Worm (Caenorhabditis elegans) whole organism, L3 larva: ENCODE measurements around the gene EEED8.4.

Experiments
- ZK546.5 ChIP-seq: sonication (generic microtip); optimal IDR thresholded peaks from 2 replicates; lab custom pipeline; 2017; ENCODE audit warnings: missing biosample characterization, missing genetic modification characterization
- ama-1 ChIP-seq: fragments of 150-350 bp; optimal IDR thresholded peaks from 2 replicates; lab custom pipeline; 2018
- ceh-16 ChIP-seq: sonication (generic microtip); optimal IDR thresholded peaks from 2 replicates; lab custom pipeline; 2017; ENCODE audit warnings: missing biosample characterization, missing genetic modification characterization
- ceh-28 ChIP-seq: fragments of 150-350 bp; optimal IDR thresholded peaks from 2 replicates; lab custom pipeline; 2014; ENCODE audit warnings: missing biosample characterization, missing genetic modification reagents, missing genetic modification characterization
- egl-27 ChIP-seq: sonication (generic microtip); optimal IDR thresholded peaks from 4 replicates; lab custom pipeline; 2017; ENCODE audit warnings: missing biosample characterization, missing genetic modification reagents, missing genetic modification characterization
- egl-5 ChIP-seq: fragments of 150-350 bp; optimal IDR thresholded peaks from 2 replicates; lab custom pipeline; 2017; ENCODE audit warnings: missing biosample characterization, missing genetic modification reagents, missing genetic modification characterization, inconsistent platforms
- elt-1 ChIP-seq: fragments of 150-350 bp; optimal IDR thresholded peaks from 2 replicates; lab custom pipeline; 2014; ENCODE audit warnings: missing biosample characterization, missing genetic modification characterization
- elt-3 ChIP-seq, 3 experiments: fragments of 150-350 bp in 1 of 3; sonication (generic microtip) in 2 of 3; optimal IDR thresholded peaks; 2 replicates in 2 of 3; 4 replicates in 1 of 3; lab custom pipeline; 2014 to 2017; ENCODE audit warnings: missing biosample characterization in 3 of 3, missing genetic modification characterization in 3 of 3
- eor-1 ChIP-seq, 2 experiments: fragments of 150-350 bp; optimal IDR thresholded peaks; 2 replicates each; lab custom pipeline; 2014 to 2018; ENCODE audit warnings: missing biosample characterization in 2 of 2, missing genetic modification characterization in 2 of 2
- fkh-10 ChIP-seq: sonication (generic microtip); optimal IDR thresholded peaks from 2 replicates; lab custom pipeline; 2017; ENCODE audit warnings: missing biosample characterization, missing genetic modification reagents, missing genetic modification characterization
- fkh-2 ChIP-seq: fragments of 150-350 bp; optimal IDR thresholded peaks from 2 replicates; lab custom pipeline; 2014; ENCODE audit warnings: missing biosample characterization, missing genetic modification reagents, missing genetic modification characterization
- fos-1 ChIP-seq: fragments of 150-350 bp; optimal IDR thresholded peaks from 2 replicates; lab custom pipeline; 2014; ENCODE audit warnings: missing biosample characterization, missing genetic modification characterization
- hmg-11 ChIP-seq: sonication (generic microtip); optimal IDR thresholded peaks from 2 replicates; lab custom pipeline; 2016; ENCODE audit warnings: missing genetic modification characterization, missing compliant biosample characterization
- jun-1 ChIP-seq: fragments of 150-350 bp; optimal IDR thresholded peaks from 2 replicates; lab custom pipeline; 2014; ENCODE audit warnings: missing biosample characterization, missing genetic modification reagents, missing genetic modification characterization
- lsy-12 ChIP-seq: sonication (generic microtip); optimal IDR thresholded peaks from 2 replicates; lab custom pipeline; 2016; ENCODE audit warnings: mild to moderate bottlenecking, missing genetic modification characterization, missing compliant biosample characterization
- nfya-1 ChIP-seq: sonication (generic microtip); optimal IDR thresholded peaks from 2 replicates; lab custom pipeline; 2017; ENCODE audit warnings: missing genetic modification characterization, mild to moderate bottlenecking, missing compliant biosample characterization, antibody characterized with exemption, moderate library complexity; ENCODE audit not compliant: insufficient read depth
- nhr-12 ChIP-seq: fragments of 150-350 bp; optimal IDR thresholded peaks from 2 replicates; lab custom pipeline; 2014; ENCODE audit warnings: missing biosample characterization, missing genetic modification characterization
- nhr-23 ChIP-seq: fragments of 150-350 bp; optimal IDR thresholded peaks from 2 replicates; lab custom pipeline; 2014; ENCODE audit warnings: missing biosample characterization, missing genetic modification reagents, missing genetic modification characterization
- nhr-25 ChIP-seq: sonication (generic microtip); optimal IDR thresholded peaks from 2 replicates; lab custom pipeline; 2017; ENCODE audit warnings: missing biosample characterization, missing genetic modification characterization
- nhr-67 ChIP-seq: fragments of 150-350 bp; optimal IDR thresholded peaks from 2 replicates; lab custom pipeline; 2014; ENCODE audit warnings: missing biosample characterization, missing genetic modification characterization
- nhr-77 ChIP-seq: fragments of 150-350 bp; optimal IDR thresholded peaks from 2 replicates; lab custom pipeline; 2014; ENCODE audit warnings: missing biosample characterization, missing genetic modification characterization
- unc-39 ChIP-seq: sonication (generic microtip); optimal IDR thresholded peaks from 4 replicates; lab custom pipeline; 2017; ENCODE audit warnings: missing biosample characterization, missing genetic modification characterization
- unc-62 ChIP-seq: fragments of 150-350 bp; sonication (generic microtip); optimal IDR thresholded peaks from 4 replicates; lab custom pipeline; 2014; ENCODE audit warnings: missing biosample characterization, missing genetic modification reagents, missing genetic modification characterization

The EEED8.4 gene

DNA sequence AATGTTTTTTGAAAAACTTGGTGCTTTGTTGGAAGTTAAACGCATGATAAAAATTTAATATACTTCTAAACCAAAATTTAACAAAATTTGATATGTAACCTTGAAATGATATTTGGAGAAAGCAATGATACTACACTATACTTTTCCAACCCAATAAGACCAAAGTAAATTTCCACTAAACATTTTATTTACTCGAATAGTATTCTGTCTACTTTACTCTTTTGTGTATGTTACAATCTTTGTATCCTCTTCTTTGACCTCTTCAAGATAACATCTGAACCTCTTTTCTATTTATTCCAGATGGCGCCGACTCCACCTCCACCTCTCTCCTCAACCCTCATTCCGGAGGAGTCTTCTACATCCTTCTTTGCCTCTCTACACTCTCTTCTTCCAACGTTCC is 44.4 kb downstream of the EEED8.4 start, which contains the start of gene dhs-5:
Gene dhs-5, plus strand, starts transcription at position 301 of the 400 bp plus-strand sequence.
- no peak for TF ChIP-seq egl-5 (tag; lab: Kevin White, UChicago)
- peak; percentile 1 for TF ChIP-seq nhr-23 (tag; lab: Kevin White, UChicago)

DNA sequence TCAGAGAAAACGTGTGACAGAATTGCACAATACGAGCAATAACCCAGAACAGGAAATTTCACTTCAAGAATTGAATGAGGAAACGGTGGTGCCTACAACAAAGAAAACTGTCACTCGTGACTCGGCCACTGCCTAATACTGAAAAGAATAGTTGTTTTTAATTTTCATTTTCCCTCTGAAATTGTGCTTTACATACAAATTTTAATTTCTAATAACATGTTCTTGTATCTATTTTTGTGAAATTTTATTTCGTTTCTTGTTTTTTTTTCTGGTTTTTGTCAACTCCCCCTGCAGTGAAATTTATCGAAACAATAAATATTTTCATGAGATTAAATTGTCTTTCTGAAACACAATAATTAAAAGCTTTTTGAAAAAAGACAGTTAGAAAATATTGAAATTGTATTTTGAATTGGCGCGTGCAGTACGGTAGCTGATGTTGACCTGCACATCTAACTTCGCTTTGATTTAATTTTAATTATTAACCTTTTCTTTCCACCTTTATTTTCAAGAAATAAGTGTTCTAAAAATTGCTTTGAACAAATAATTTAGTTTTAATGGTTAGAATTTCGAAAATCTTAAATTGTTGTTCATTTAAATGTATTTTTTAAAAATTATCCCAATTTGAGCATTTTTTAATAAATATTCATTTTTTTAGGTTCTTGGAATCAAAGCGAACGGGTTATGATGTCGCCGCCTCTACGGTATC is 46.7 kb downstream of the EEED8.4 start, which contains the start of gene daz-1:
Gene daz-1, plus strand, starts transcription at position 656 of the 706 bp plus-strand sequence.
- TF ChIP-seq ama-1 (lab: Kevin White, UChicago) (no peak), egl-27 (tag; lab: Kevin White, UChicago) (no peak), nhr-12 (tag; lab: Kevin White, UChicago) (no peak), hmg-11 (tag; lab: Kevin White, UChicago) (no peak), jun-1 (no peak), unc-62 (GFP tag; lab: Kevin White, UChicago) (no peak), fkh-10 (GFP tag; lab: Kevin White, UChicago) (no peak), eor-1 (tag; optimal IDR thresholded peaks at IDR 0.05; lab: Kevin White, UChicago) (no peak), nhr-77 (tag; lab: Kevin White, UChicago) (no peak), nhr-67 (tag; lab: Kevin White, UChicago) (no peak), ZK546.5 (tag; lab: Kevin White, UChicago) (no peak), elt-1 (tag; lab: Kevin White, UChicago) (no peak), lsy-12 (tag; lab: Kevin White, UChicago) (no peak)

DNA sequence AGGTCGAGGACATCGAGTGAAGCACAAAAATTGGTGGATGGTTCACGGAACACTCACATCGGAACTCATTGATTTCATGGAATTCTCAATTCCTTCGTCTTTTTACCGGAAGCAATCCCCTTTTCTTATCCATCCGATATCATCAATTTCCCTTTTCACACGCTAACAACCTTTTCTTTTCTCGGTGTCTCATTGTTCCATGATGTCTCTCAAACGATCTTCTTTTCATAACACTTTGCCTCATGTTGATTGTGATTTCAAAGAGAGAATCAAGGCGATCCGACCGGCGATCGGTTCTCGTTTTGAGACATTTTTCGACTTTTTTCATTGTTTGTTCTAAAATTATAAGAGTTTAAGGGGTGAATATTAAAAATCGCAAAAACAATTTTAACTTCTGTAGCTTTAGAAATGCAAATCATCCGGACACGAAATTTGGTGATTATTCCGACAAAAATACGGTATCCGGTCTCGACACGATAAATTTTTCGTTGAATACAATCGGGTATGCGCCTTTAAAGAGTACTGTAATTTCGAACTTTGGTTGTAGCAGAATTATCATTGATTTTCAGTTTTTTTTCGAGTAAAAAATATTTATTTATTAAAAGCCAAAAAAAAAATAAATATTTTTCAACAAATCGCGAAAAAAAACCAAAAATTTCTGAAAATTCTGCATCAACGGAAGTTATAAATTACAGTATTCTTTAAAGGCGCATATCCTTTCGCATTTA is 49.7 kb downstream of the EEED8.4 start:
- TF ChIP-seq fos-1 (tag; lab: Kevin White, UChicago) = no peak
- TF ChIP-seq ceh-28 = no peak
- no peak for TF ChIP-seq unc-39 (tag; lab: Kevin White, UChicago)
- TF ChIP-seq elt-3 (tag; optimal IDR thresholded peaks at IDR 0.05; lab: Kevin White, UChicago) = peak in 1 of 3 experiments; percentile 16
- no peak for TF ChIP-seq egl-27 (tag; lab: Kevin White, UChicago)
- no peak for TF ChIP-seq ceh-16
- TF ChIP-seq fkh-2 = no peak

DNA sequence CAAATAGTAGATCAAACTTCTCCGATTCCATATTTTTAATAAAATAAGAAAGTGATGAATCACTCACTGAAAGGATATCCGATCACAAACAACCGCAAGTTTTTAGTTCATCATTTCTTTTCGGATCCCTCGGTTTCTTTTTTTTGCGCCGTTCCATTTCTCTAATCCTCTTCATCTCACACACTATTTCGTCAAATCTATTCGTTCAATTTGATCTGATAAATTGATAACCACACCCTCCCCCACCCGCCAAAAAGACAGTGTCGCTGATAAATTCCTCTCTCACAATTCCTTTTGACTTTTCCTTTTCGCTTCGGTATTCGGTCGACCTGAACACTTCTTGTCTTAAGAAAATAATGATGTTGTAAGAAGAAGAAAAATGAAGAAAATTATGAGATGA is 50.4 kb downstream of the EEED8.4 start:
- TF ChIP-seq nhr-23 (tag; lab: Kevin White, UChicago) (peak; percentile 12), nhr-25 (tag; lab: Kevin White, UChicago) (peak; percentile 38), nfya-1 (tag; lab: Kevin White, UChicago) (no peak), elt-3 (tag; optimal IDR thresholded peaks at IDR 0.05; lab: Kevin White, UChicago) (peak in 1 of 3 experiments; percentile 80)
- TF ChIP-seq, all 47 proteins: peak for 3
